Fruit fly (Drosophila melanogaster): ENCODE data around the gene Actn.

DNA sequence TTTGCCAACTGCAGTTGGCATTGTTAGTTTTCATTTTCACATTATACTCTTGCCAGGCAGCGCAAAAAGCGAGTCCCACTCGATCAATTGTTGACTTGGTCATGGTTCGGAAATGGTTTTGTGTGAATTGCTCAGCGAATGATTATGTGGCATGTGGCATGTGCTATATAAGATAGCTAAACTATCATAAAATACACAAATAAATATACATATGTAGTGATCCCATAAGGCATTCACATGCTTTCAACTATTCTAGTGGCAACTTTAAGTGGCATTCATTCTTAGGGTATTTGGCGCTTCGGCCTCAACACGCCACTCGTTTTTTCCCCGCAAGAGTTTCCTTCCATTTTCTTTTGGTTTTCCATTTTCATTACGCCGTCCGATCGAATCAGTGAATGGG, 63.1 kb downstream of the Actn start:
- TF ChIP-seq CG8478 (optimal IDR thresholded peaks at IDR 0.05), result no peak
- TF ChIP-seq CTCF (optimal IDR thresholded peaks at IDR 0.05), result no peak
